Worm (Caenorhabditis elegans) whole organism, young adult: ENCODE data around the gene F53G2.1.
A peak's percentile ranks its signal among the peaks of the same experiment; 100 is the strongest.

Experiments
- B0035.1 ChIP-seq: sonication (generic microtip); optimal IDR thresholded peaks from 2 replicates; lab custom pipeline; 2016; ENCODE audit warnings: missing genetic modification characterization, mild to moderate bottlenecking, missing compliant biosample characterization, missing genotype, missing genetic modification reagents
- B0336.3 ChIP-seq: fragments of 200-800 bp; sonication (Bioruptor generic); IDR thresholded peaks from 2 replicates; pipeline ENCODE4 v1.3.6; 2022; ENCODE audit warnings: missing genetic modification characterization, missing compliant biosample characterization
- C06A6.2 ChIP-seq: fragments of 200-800 bp; sonication (Bioruptor generic); conservative IDR thresholded peaks from 2 replicates; pipeline ENCODE4 v1.3.6; 2022; ENCODE audit warnings: missing genetic modification characterization, missing compliant biosample characterization
- D2030.7 ChIP-seq: fragments of 200-800 bp; sonication (Bioruptor generic); IDR thresholded peaks from 2 replicates; pipeline ENCODE4 v1.3.6; 2022; ENCODE audit warnings: missing genetic modification reagents, missing genetic modification characterization, missing compliant biosample characterization
- F23B12.7 ChIP-seq: sonication (generic microtip); optimal IDR thresholded peaks from 2 replicates; lab custom pipeline; 2017; ENCODE audit warnings: missing genetic modification characterization, mild to moderate bottlenecking, missing compliant biosample characterization, antibody characterized with exemption, moderate library complexity; ENCODE audit not compliant: insufficient read depth
- F39B2.1 ChIP-seq: fragments of 200-800 bp; sonication (Bioruptor generic); IDR thresholded peaks from 2 replicates; pipeline ENCODE4 v1.3.6; 2022; ENCODE audit warnings: missing genetic modification reagents, missing genetic modification characterization, missing compliant biosample characterization
- F57C9.4 ChIP-seq: sonication (generic microtip); optimal IDR thresholded peaks from 2 replicates; lab custom pipeline; 2017; ENCODE audit warnings: mild to moderate bottlenecking, missing genetic modification characterization, missing compliant biosample characterization
- K11D2.4 ChIP-seq: fragments of 200-800 bp; sonication (Bioruptor generic); IDR thresholded peaks from 2 replicates; pipeline ENCODE4 v1.3.6; 2022; ENCODE audit warnings: missing genetic modification reagents, missing genetic modification characterization, missing compliant biosample characterization
- K12H6.12 ChIP-seq: fragments of 200-800 bp; sonication (Bioruptor generic); optimal IDR thresholded peaks from 2 replicates; lab custom pipeline; 2018; ENCODE audit warnings: mild to moderate bottlenecking, missing genetic modification characterization, missing compliant biosample characterization
- Y53G8AR.9 ChIP-seq: fragments of 200-800 bp; sonication (Bioruptor generic); conservative IDR thresholded peaks from 2 replicates; pipeline ENCODE4 v1.3.6; 2022; ENCODE audit warnings: missing genetic modification reagents, missing genetic modification characterization, missing compliant biosample characterization
- Y95B8A.8 ChIP-seq: fragments of 200-800 bp; sonication (Bioruptor generic); IDR thresholded peaks from 2 replicates; pipeline ENCODE4 v1.3.6; 2022; ENCODE audit warnings: missing genetic modification reagents, missing genetic modification characterization, missing compliant biosample characterization
- ama-1 ChIP-seq, 3 experiments: fragments of 150-350 bp in 1 of 3; sonication (generic microtip) in 2 of 3; optimal IDR thresholded peaks; 2 replicates each; lab custom pipeline; 2014 to 2018; ENCODE audit warnings: missing biosample characterization in 2 of 3, missing genetic modification characterization in 2 of 3, missing genetic modification reagents in 2 of 3
- aptf-3 ChIP-seq: fragments of 200-800 bp; sonication (Bioruptor generic); IDR thresholded peaks from 2 replicates; pipeline ENCODE4 v1.3.6; 2022; ENCODE audit warnings: missing genetic modification characterization, missing compliant biosample characterization
- atf-7 ChIP-seq: sonication (generic microtip); optimal IDR thresholded peaks from 2 replicates; lab custom pipeline; 2017; ENCODE audit warnings: mild to moderate bottlenecking, missing genetic modification characterization, missing compliant biosample characterization
- attf-5 ChIP-seq: fragments of 200-800 bp; sonication (Bioruptor generic); optimal IDR thresholded peaks from 2 replicates; lab custom pipeline; 2018; ENCODE audit warnings: mild to moderate bottlenecking, missing genetic modification characterization, missing compliant biosample characterization
- attf-6 ChIP-seq: fragments of 200-800 bp; sonication (Bioruptor generic); IDR thresholded peaks from 2 replicates; pipeline ENCODE4 v1.3.6; 2022; ENCODE audit warnings: missing genetic modification reagents, missing genetic modification characterization, missing compliant biosample characterization
- ccch-3 ChIP-seq: fragments of 200-800 bp; sonication (Bioruptor generic); optimal IDR thresholded peaks from 2 replicates; lab custom pipeline; 2018; ENCODE audit warnings: mild to moderate bottlenecking, missing genetic modification characterization, missing compliant biosample characterization
- cebp-1 ChIP-seq, 2 experiments: fragments of 200-800 bp in 1 of 2; sonication (Bioruptor generic) in 1 of 2; sonication (generic microtip) in 1 of 2; IDR thresholded peaks in 1 of 2; optimal IDR thresholded peaks in 1 of 2; 2 replicates each; pipeline versions ENCODE4 v1.3.6 to Lab custom; 2017 to 2022; ENCODE audit warnings: missing compliant biosample characterization in 2 of 2, missing genetic modification characterization in 2 of 2, mild to moderate bottlenecking in 1 of 2, missing genetic modification reagents in 1 of 2, moderate library complexity in 1 of 2
- dox-1 ChIP-seq: fragments of 200-800 bp; sonication (Bioruptor generic); IDR thresholded peaks from 2 replicates; pipeline ENCODE4 v1.3.6; 2022; ENCODE audit warnings: missing genetic modification reagents, missing genetic modification characterization, missing compliant biosample characterization
- egl-44 ChIP-seq: fragments of 200-800 bp; sonication (Bioruptor generic); IDR thresholded peaks from 2 replicates; pipeline ENCODE4 v1.3.6; 2022; ENCODE audit warnings: missing genetic modification reagents, missing genetic modification characterization, missing compliant biosample characterization
- ets-4 ChIP-seq: fragments of 200-800 bp; sonication (Bioruptor generic); optimal IDR thresholded peaks from 2 replicates; lab custom pipeline; 2018; ENCODE audit warnings: mild to moderate bottlenecking, missing genetic modification characterization, missing compliant biosample characterization
- gei-17 ChIP-seq: fragments of 200-800 bp; sonication (Bioruptor generic); optimal IDR thresholded peaks from 2 replicates; lab custom pipeline; 2018; ENCODE audit warnings: mild to moderate bottlenecking, missing genetic modification characterization, missing compliant biosample characterization
- hlh-26 ChIP-seq: fragments of 200-800 bp; sonication (Bioruptor generic); conservative IDR thresholded peaks from 2 replicates; pipeline ENCODE4 v1.3.6; 2022; ENCODE audit warnings: missing genetic modification reagents, missing genetic modification characterization, missing compliant biosample characterization
- hmg-1.2 ChIP-seq: fragments of 200-800 bp; sonication (Bioruptor generic); IDR thresholded peaks from 2 replicates; pipeline ENCODE4 v1.3.6; 2022; ENCODE audit warnings: missing genetic modification reagents, missing genetic modification characterization, missing compliant biosample characterization
- hsf-1 ChIP-seq: fragments of 200-800 bp; sonication (Bioruptor generic); IDR thresholded peaks from 2 replicates; pipeline ENCODE4 v1.3.6; 2022; ENCODE audit warnings: missing genetic modification reagents, missing genetic modification characterization, missing compliant biosample characterization
- let-526 ChIP-seq: fragments of 200-800 bp; sonication (Bioruptor generic); IDR thresholded peaks from 2 replicates; pipeline ENCODE4 v1.3.6; 2022; ENCODE audit warnings: missing genetic modification reagents, missing genetic modification characterization, missing compliant biosample characterization
- let-607 ChIP-seq, 2 experiments: fragments of 200-800 bp in 1 of 2; sonication (Bioruptor generic) in 1 of 2; sonication (generic microtip) in 1 of 2; optimal IDR thresholded peaks; 2 replicates each; lab custom pipeline; 2016 to 2018; ENCODE audit warnings: mild to moderate bottlenecking in 2 of 2, missing compliant biosample characterization in 2 of 2, missing genetic modification characterization in 2 of 2, moderate library complexity in 2 of 2, missing genotype in 1 of 2
- lir-1 ChIP-seq: fragments of 200-800 bp; sonication (Bioruptor generic); conservative IDR thresholded peaks from 2 replicates; pipeline ENCODE4 v1.3.6; 2022; ENCODE audit warnings: missing genetic modification reagents, missing genetic modification characterization, missing compliant biosample characterization
- lsl-1 ChIP-seq: fragments of 200-800 bp; sonication (Bioruptor generic); optimal IDR thresholded peaks from 2 replicates; lab custom pipeline; 2018; ENCODE audit warnings: mild to moderate bottlenecking, missing genetic modification characterization, moderate library complexity, missing compliant biosample characterization
- madf-3 ChIP-seq: fragments of 200-800 bp; sonication (Bioruptor generic); IDR thresholded peaks from 2 replicates; pipeline ENCODE4 v1.3.6; 2022; ENCODE audit warnings: missing genetic modification reagents, missing genetic modification characterization, missing compliant biosample characterization
- madf-6 ChIP-seq: fragments of 200-800 bp; sonication (Bioruptor generic); IDR thresholded peaks from 2 replicates; pipeline ENCODE4 v1.3.6; 2022; ENCODE audit warnings: missing genetic modification reagents, missing genetic modification characterization, missing compliant biosample characterization
- madf-8 ChIP-seq: fragments of 200-800 bp; sonication (Bioruptor generic); conservative IDR thresholded peaks from 2 replicates; pipeline ENCODE4 v1.3.6; 2022; ENCODE audit warnings: missing genetic modification reagents, missing genetic modification characterization, missing compliant biosample characterization
- mcd-1 ChIP-seq: fragments of 200-800 bp; sonication (Bioruptor generic); IDR thresholded peaks from 2 replicates; pipeline ENCODE4 v1.3.6; 2022; ENCODE audit warnings: missing genetic modification reagents, missing genetic modification characterization, missing compliant biosample characterization
- mel-28 ChIP-seq: sonication (generic microtip); optimal IDR thresholded peaks from 2 replicates; lab custom pipeline; 2016; ENCODE audit warnings: borderline replicate concordance, mild to moderate bottlenecking, missing genetic modification characterization, missing compliant biosample characterization
- nfya-1 ChIP-seq: sonication (generic microtip); optimal IDR thresholded peaks from 2 replicates; lab custom pipeline; 2017; ENCODE audit warnings: antibody characterized with exemption, missing compliant biosample characterization, missing genetic modification characterization, borderline replicate concordance; ENCODE audit not compliant: insufficient read depth
- nfya-2 ChIP-seq: fragments of 200-800 bp; sonication (Bioruptor generic); IDR thresholded peaks from 2 replicates; pipeline ENCODE4 v1.3.6; 2022; ENCODE audit warnings: missing genetic modification reagents, missing genetic modification characterization, missing compliant biosample characterization
- nfyb-1 ChIP-seq: fragments of 200-800 bp; sonication (Bioruptor generic); IDR thresholded peaks from 2 replicates; pipeline ENCODE4 v1.3.6; 2022; ENCODE audit warnings: missing genetic modification reagents, missing genetic modification characterization, missing compliant biosample characterization
- nhr-80 ChIP-seq: sonication (generic microtip); optimal IDR thresholded peaks from 2 replicates; lab custom pipeline; 2016; ENCODE audit warnings: missing genetic modification characterization, missing compliant biosample characterization
- pbrm-1 ChIP-seq: fragments of 200-800 bp; sonication (Bioruptor generic); IDR thresholded peaks from 2 replicates; pipeline ENCODE4 v1.3.6; 2022; ENCODE audit warnings: missing genetic modification reagents, missing genetic modification characterization, missing compliant biosample characterization
- snpc-4 ChIP-seq, 5 experiments: fragments of 150-350 bp in 1 of 5; sonication (generic microtip) in 4 of 5; optimal IDR thresholded peaks; 2 replicates each; lab custom pipeline; 2014 to 2018; ENCODE audit warnings: missing genetic modification characterization in 5 of 5, missing biosample characterization in 3 of 5, antibody characterized with exemption in 2 of 5, mild to moderate bottlenecking in 2 of 5, missing compliant biosample characterization in 2 of 5, missing genotype in 2 of 5, moderate library complexity in 2 of 5, missing genetic modification reagents in 1 of 5
- unc-62 ChIP-seq: fragments of 150-350 bp; optimal IDR thresholded peaks from 2 replicates; lab custom pipeline; 2014; ENCODE audit warnings: missing biosample characterization, missing genetic modification reagents, missing genetic modification characterization
- zim-3 ChIP-seq: sonication (generic microtip); optimal IDR thresholded peaks from 2 replicates; lab custom pipeline; 2017; ENCODE audit warnings: mild to moderate bottlenecking, missing genetic modification characterization, moderate library complexity, missing compliant biosample characterization
- ztf-3 ChIP-seq: fragments of 200-800 bp; sonication (Bioruptor generic); optimal IDR thresholded peaks from 2 replicates; lab custom pipeline; 2018; ENCODE audit warnings: mild to moderate bottlenecking, missing genetic modification characterization, missing compliant biosample characterization

The F53G2.1 gene

ce11 chrII:2452492-2452891, 36.0 kb upstream of the F53G2.1 start:
- TF ChIP-seq lir-1 (GFP tag; lab: Robert Waterston, UW), result no peak
- no peak for TF ChIP-seq madf-8 (GFP tag; lab: Robert Waterston, UW)
- no peak for TF ChIP-seq nfya-2
- TF ChIP-seq mcd-1 (GFP tag; lab: Robert Waterston, UW), result 0 out of 2 replicates have a peak, but pooled peaks have one; percentile 6
- peak; percentile 35; the same call in 1 of the 2 replicates for TF ChIP-seq hsf-1 (GFP tag; lab: Robert Waterston, UW)
- no peak for TF ChIP-seq aptf-3 (GFP tag; lab: Robert Waterston, UW)
- TF ChIP-seq nfya-1 (tag; lab: Kevin White, UChicago), result no peak
- no peak for TF ChIP-seq attf-6 (GFP tag; lab: Robert Waterston, UW)
- 0 out of 2 replicates have a peak, but pooled peaks have one; percentile 42 for TF ChIP-seq pbrm-1 (GFP tag; lab: Robert Waterston, UW)
- no peak for TF ChIP-seq Y53G8AR.9 (GFP tag; lab: Robert Waterston, UW)
- no peak for TF ChIP-seq unc-62
- no peak for TF ChIP-seq Y95B8A.8 (GFP tag; lab: Robert Waterston, UW)
- TF ChIP-seq hlh-26 (GFP tag; lab: Robert Waterston, UW), result no peak
- peak; percentile 40; the same call in 1 of the 2 replicates for TF ChIP-seq cebp-1 (GFP tag; IDR thresholded peaks at IDR 0.05; lab: Robert Waterston, UW)
- peak; percentile 68 for TF ChIP-seq cebp-1 (tag; optimal IDR thresholded peaks at IDR 0.05; lab: Kevin White, UChicago)
- TF ChIP-seq let-526 (GFP tag; lab: Robert Waterston, UW), result no peak
- TF ChIP-seq gei-17, result no peak
- TF ChIP-seq mel-28 (tag; lab: Kevin White, UChicago), result no peak
- no peak for TF ChIP-seq snpc-4 (GFP tag; optimal IDR thresholded peaks at IDR 0.05; lab: Kevin White, UChicago)
- TF ChIP-seq snpc-4 (tag; optimal IDR thresholded peaks at IDR 0.05; lab: Kevin White, UChicago), result no peak
- no peak for TF ChIP-seq F57C9.4 (tag; lab: Kevin White, UChicago)
- no peak for TF ChIP-seq F23B12.7 (tag; lab: Kevin White, UChicago)
- TF ChIP-seq madf-6 (GFP tag; lab: Robert Waterston, UW), result peak; percentile 17; the same call in 1 of the 2 replicates
- no peak for TF ChIP-seq lsl-1
- TF ChIP-seq ztf-3 (GFP tag; lab: Kevin White, UChicago), result no peak
- TF ChIP-seq hmg-1.2 (GFP tag; lab: Robert Waterston, UW), result 0 out of 2 replicates have a peak, but pooled peaks have one; percentile 17
- 0 out of 2 replicates have a peak, but pooled peaks have one; percentile 21 for TF ChIP-seq K11D2.4 (GFP tag; lab: Robert Waterston, UW)
- peak; percentile 56 for TF ChIP-seq dox-1 (GFP tag; lab: Robert Waterston, UW)
- peak; percentile 19; the same call in 1 of the 2 replicates for TF ChIP-seq B0336.3 (GFP tag; lab: Robert Waterston, UW)
- no peak for TF ChIP-seq atf-7 (tag; lab: Kevin White, UChicago)
- TF ChIP-seq K12H6.12 (tag; lab: Kevin White, UChicago), result no peak
- no peak for TF ChIP-seq ccch-3 (GFP tag; lab: Kevin White, UChicago)
- peak; percentile 61 for TF ChIP-seq nfyb-1 (GFP tag; lab: Robert Waterston, UW)
- no peak for TF ChIP-seq zim-3 (tag; lab: Kevin White, UChicago)
- TF ChIP-seq nhr-80 (tag; lab: Kevin White, UChicago), result peak; percentile 71
- TF ChIP-seq ama-1 (optimal IDR thresholded peaks at IDR 0.05; lab: Kevin White, UChicago), result no peak
- no peak for TF ChIP-seq ama-1 (GFP tag; optimal IDR thresholded peaks at IDR 0.05; lab: Kevin White, UChicago)
- no peak for TF ChIP-seq D2030.7 (GFP tag; lab: Robert Waterston, UW)
- no peak for TF ChIP-seq let-607 (tag; optimal IDR thresholded peaks at IDR 0.05; lab: Kevin White, UChicago)
- TF ChIP-seq B0035.1, result no peak
- TF ChIP-seq C06A6.2, result no peak
- TF ChIP-seq egl-44 (GFP tag; lab: Robert Waterston, UW), result 0 out of 2 replicates have a peak, but pooled peaks have one; percentile 9
- TF ChIP-seq madf-3 (GFP tag; lab: Robert Waterston, UW), result 0 out of 2 replicates have a peak, but pooled peaks have one; percentile 34
- TF ChIP-seq attf-5 (GFP tag; lab: Kevin White, UChicago), result peak; percentile 9
- TF ChIP-seq ets-4 (GFP tag; lab: Kevin White, UChicago), result no peak
- no peak for TF ChIP-seq F39B2.1 (GFP tag; lab: Robert Waterston, UW)
- TF ChIP-seq, all 124 proteins: peak for 14
